Fruit fly (Drosophila melanogaster): ENCODE measurements around the gene PPYR1.

PPYR1 gene

dm6 chrX:15244813-15245212 is at the start of gene PPYR1:
Gene PPYR1 (minus strand): TSS chrX:15244913.
- no peak for TF ChIP-seq CG17801 (GFP tag; optimal IDR thresholded peaks at IDR 0.05; ENCODE audit: partially characterized antibody)

- TF ChIP-seq CG17801 (GFP tag; optimal IDR thresholded peaks at IDR 0.05; ENCODE audit: partially characterized antibody), result no peak
Measured at dm6 chrX:15292794-15293193, 48.1 kb upstream of the PPYR1 start, which contains the start of gene CG5877. Gene CG5877 (plus strand): TSS chrX:15293031.

- TF ChIP-seq CG17801 (GFP tag; optimal IDR thresholded peaks at IDR 0.05; ENCODE audit: partially characterized antibody), result no peak
Measured at dm6 chrX:15272305-15272704, 27.6 kb upstream of the PPYR1 start, which contains the start of gene CG9106. Gene CG9106 (minus strand): TSS chrX:15272405.

dm6 chrX:15259295-15259694 is 14.6 kb upstream of the PPYR1 start:
- no peak for TF ChIP-seq CG17801 (GFP tag; optimal IDR thresholded peaks at IDR 0.05; ENCODE audit: partially characterized antibody)

dm6 chrX:15235252-15235651 is 9.5 kb downstream of the PPYR1 start:
- TF ChIP-seq CG17801 (GFP tag; optimal IDR thresholded peaks at IDR 0.05; ENCODE audit: partially characterized antibody), result no peak

- no peak for TF ChIP-seq CG17801 (GFP tag; optimal IDR thresholded peaks at IDR 0.05; ENCODE audit: partially characterized antibody)
Measured at dm6 chrX:15229775-15230174, 14.9 kb downstream of the PPYR1 start, which contains the start of gene CG9101. Gene CG9101 (minus strand): TSS chrX:15229875.

- no peak for TF ChIP-seq CG17801 (GFP tag; optimal IDR thresholded peaks at IDR 0.05; ENCODE audit: partially characterized antibody)
Measured at dm6 chrX:15223482-15223881, 21.2 kb downstream of the PPYR1 start, which contains the start of gene CG43076. Gene CG43076 (minus strand): TSS chrX:15223582.

- no peak for TF ChIP-seq CG17801 (GFP tag; optimal IDR thresholded peaks at IDR 0.05; ENCODE audit: partially characterized antibody)
Measured at dm6 chrX:15221076-15221475, 23.6 kb downstream of the PPYR1 start, which contains the start of gene CG43075. Gene CG43075 (minus strand): TSS chrX:15221176.

- no peak for TF ChIP-seq CG17801 (GFP tag; optimal IDR thresholded peaks at IDR 0.05; ENCODE audit: partially characterized antibody)
Measured at dm6 chrX:15216048-15216447, 28.7 kb downstream of the PPYR1 start.

dm6 chrX:15210086-15210485 is 34.6 kb downstream of the PPYR1 start, which contains the start of gene CG5662:
Gene CG5662 (plus strand): TSS chrX:15210386.
- TF ChIP-seq CG17801 (GFP tag; optimal IDR thresholded peaks at IDR 0.05; ENCODE audit: partially characterized antibody), result no peak

dm6 chrX:15206536-15206935 is 38.2 kb downstream of the PPYR1 start, which contains the start of gene CG32588:
Gene CG32588 (minus strand): TSS chrX:15206636.
- no peak for TF ChIP-seq CG17801 (GFP tag; optimal IDR thresholded peaks at IDR 0.05; ENCODE audit: partially characterized antibody)

- no peak for TF ChIP-seq CG17801 (GFP tag; optimal IDR thresholded peaks at IDR 0.05; ENCODE audit: partially characterized antibody)
Measured at dm6 chrX:15203634-15204033, 41.1 kb downstream of the PPYR1 start.

dm6 chrX:15199845-15200432 is 44.8 kb downstream of the PPYR1 start:
- TF ChIP-seq CG17801 (GFP tag; optimal IDR thresholded peaks at IDR 0.05; ENCODE audit: partially characterized antibody), result no peak

All from ovary, adult (tissue).